Fruit fly (Drosophila melanogaster) whole organism, embryonic: ENCODE data around the gene CG15368.

Source experiments
- Bdp1 ChIP-seq: fragments of 200-800 bp; sonication (Bioruptor generic); optimal IDR thresholded peaks from 3 replicates; lab custom pipeline; 2016; ENCODE audit warnings: missing biosample characterization, missing genetic modification characterization
- CG10147 ChIP-seq: fragments of 200-800 bp; sonication (Bioruptor generic); optimal IDR thresholded peaks from 2 replicates; lab custom pipeline; 2019; ENCODE audit warnings: missing biosample characterization, mild to moderate bottlenecking, missing genetic modification characterization, moderate library complexity
- CG10366 ChIP-seq: fragments of 200-800 bp; sonication (Bioruptor generic); IDR thresholded peaks from 2 replicates; pipeline ENCODE4 v1.3.6; 2022; ENCODE audit warnings: missing biosample characterization, missing genetic modification characterization
- CG10565 ChIP-seq: fragments of 200-800 bp; sonication (Bioruptor generic); optimal IDR thresholded peaks from 3 replicates; lab custom pipeline; 2016; ENCODE audit warnings: missing biosample characterization, mild to moderate bottlenecking, missing genetic modification characterization
- CG10959 ChIP-seq: fragments of 200-800 bp; sonication (Bioruptor generic); IDR thresholded peaks from 2 replicates; pipeline ENCODE4 v1.3.6; 2022; ENCODE audit warnings: missing biosample characterization, missing genetic modification characterization
- CG11504 ChIP-seq: fragments of 200-800 bp; sonication (Bioruptor generic); optimal IDR thresholded peaks from 3 replicates; lab custom pipeline; 2019; ENCODE audit warnings: missing biosample characterization, mild to moderate bottlenecking, missing genetic modification characterization, moderate library complexity
- CG12219 ChIP-seq: fragments of 200-800 bp; sonication (Bioruptor generic); optimal IDR thresholded peaks from 3 replicates; lab custom pipeline; 2018; ENCODE audit warnings: missing biosample characterization, mild to moderate bottlenecking, missing genetic modification characterization
- CG13775 ChIP-seq: fragments of 200-800 bp; sonication (Bioruptor generic); optimal IDR thresholded peaks from 3 replicates; lab custom pipeline; 2017; ENCODE audit warnings: missing biosample characterization, mild to moderate bottlenecking, missing genetic modification characterization
- CG16779 ChIP-seq: fragments of 200-800 bp; sonication (Bioruptor generic); IDR thresholded peaks from 2 replicates; pipeline ENCODE4 v1.3.6; 2022; ENCODE audit warnings: missing biosample characterization, missing genetic modification characterization
- CG18599 ChIP-seq: fragments of 200-800 bp; sonication (Bioruptor generic); optimal IDR thresholded peaks from 3 replicates; lab custom pipeline; 2017; ENCODE audit warnings: missing biosample characterization, missing genetic modification characterization, mild to moderate bottlenecking, moderate library complexity, missing genetic modification reagents
- CG2116 ChIP-seq: fragments of 200-800 bp; sonication (Bioruptor generic); optimal IDR thresholded peaks from 3 replicates; lab custom pipeline; 2018; ENCODE audit warnings: missing biosample characterization, mild to moderate bottlenecking, missing genetic modification characterization
- CG2199 ChIP-seq: fragments of 200-800 bp; sonication (Bioruptor generic); IDR thresholded peaks from 3 replicates; pipeline ENCODE4 v1.3.6; 2022; ENCODE audit warnings: missing biosample characterization, missing genetic modification characterization
- CG3847 ChIP-seq: fragments of 200-800 bp; sonication (Bioruptor generic); IDR thresholded peaks from 2 replicates; pipeline ENCODE4 v1.3.6; 2022; ENCODE audit warnings: missing biosample characterization, missing genetic modification characterization
- CG4424 ChIP-seq: fragments of 200-800 bp; sonication (Bioruptor generic); optimal IDR thresholded peaks from 3 replicates; lab custom pipeline; 2016; ENCODE audit warnings: missing biosample characterization, missing genetic modification characterization
- CG6689 ChIP-seq: fragments of 200-800 bp; sonication (Bioruptor generic); IDR thresholded peaks from 2 replicates; pipeline ENCODE4 v1.3.6; 2022; ENCODE audit warnings: missing biosample characterization, missing genetic modification characterization
- CG7556 ChIP-seq: fragments of 200-800 bp; sonication (Bioruptor generic); optimal IDR thresholded peaks from 2 replicates; lab custom pipeline; 2017; ENCODE audit warnings: missing biosample characterization, mild to moderate bottlenecking, missing genetic modification characterization
- CG7786 ChIP-seq: fragments of 200-800 bp; sonication (Bioruptor generic); optimal IDR thresholded peaks from 2 replicates; lab custom pipeline; 2016; ENCODE audit warnings: missing biosample characterization, missing genetic modification characterization
- CG7839 ChIP-seq: fragments of 200-800 bp; sonication (Bioruptor generic); optimal IDR thresholded peaks from 3 replicates; lab custom pipeline; 2018; ENCODE audit warnings: missing biosample characterization, mild to moderate bottlenecking, missing genetic modification characterization, moderate library complexity
- CG9215 ChIP-seq: fragments of 200-800 bp; sonication (Bioruptor generic); IDR thresholded peaks from 2 replicates; pipeline ENCODE4 v1.3.6; 2022; ENCODE audit warnings: missing biosample characterization, missing genetic modification characterization
- CG9876 ChIP-seq: fragments of 200-800 bp; sonication (Bioruptor generic); optimal IDR thresholded peaks from 2 replicates; lab custom pipeline; 2016; ENCODE audit warnings: missing biosample characterization, missing genetic modification characterization
- D19A ChIP-seq: fragments of 200-800 bp; optimal IDR thresholded peaks from 3 replicates; lab custom pipeline; 2019; ENCODE audit warnings: missing biosample characterization, mild to moderate bottlenecking, missing genetic modification characterization, moderate library complexity
- Dad ChIP-seq: fragments of 200-800 bp; sonication (Bioruptor generic); optimal IDR thresholded peaks from 3 replicates; lab custom pipeline; 2016; ENCODE audit warnings: missing biosample characterization, missing genetic modification characterization
- Dbx ChIP-seq: fragments of 200-800 bp; sonication (Bioruptor generic); IDR thresholded peaks from 3 replicates; pipeline ENCODE4 v1.3.6; 2022; ENCODE audit warnings: missing biosample characterization, missing genetic modification characterization
- Dip3 ChIP-seq: fragments of 200-800 bp; sonication (Bioruptor generic); optimal IDR thresholded peaks from 3 replicates; lab custom pipeline; 2016; ENCODE audit warnings: missing biosample characterization, missing genetic modification characterization
- E2f2 ChIP-seq: fragments of 200-800 bp; sonication (Bioruptor generic); IDR thresholded peaks from 2 replicates; pipeline ENCODE4 v1.3.6; 2022; ENCODE audit warnings: missing biosample characterization, missing genetic modification characterization
- Hmx ChIP-seq: fragments of 200-800 bp; sonication (Bioruptor generic); optimal IDR thresholded peaks from 2 replicates; lab custom pipeline; 2016; ENCODE audit warnings: missing biosample characterization, missing genetic modification characterization
- Med ChIP-seq: fragments of 200-800 bp; sonication (Bioruptor generic); peaks from one replicate; lab custom pipeline; 2016; ENCODE audit warnings: missing biosample characterization, missing genetic modification characterization, mild to moderate bottlenecking, inconsistent platforms, moderate library complexity
- Sin3A ChIP-seq: fragments of >200 bp; optimal IDR thresholded peaks from 2 replicates; lab custom pipeline; 2018
- Sox102F ChIP-seq: fragments of 200-800 bp; sonication (Bioruptor generic); optimal IDR thresholded peaks from 2 replicates; lab custom pipeline; 2018; ENCODE audit warnings: missing biosample characterization, mild to moderate bottlenecking, missing genetic modification characterization, moderate library complexity
- Stat92E ChIP-seq, 3 experiments: fragments of >200 bp in 2 of 3; fragments of 200-800 bp in 1 of 3; sonication (Bioruptor generic) in 1 of 3; optimal IDR thresholded peaks; 2 replicates each; lab custom pipeline; 2017 to 2019; ENCODE audit warnings: missing biosample characterization in 3 of 3, missing genetic modification characterization in 3 of 3, mild to moderate bottlenecking in 1 of 3, moderate library complexity in 1 of 3
- Usf ChIP-seq: fragments of 200-800 bp; sonication (Bioruptor generic); optimal IDR thresholded peaks from 2 replicates; lab custom pipeline; 2017; ENCODE audit warnings: missing genotype, missing biosample characterization, missing genetic modification characterization
- Vsx1 ChIP-seq: fragments of 200-800 bp; sonication (Bioruptor generic); optimal IDR thresholded peaks from 2 replicates; lab custom pipeline; 2017; ENCODE audit warnings: missing biosample characterization, mild to moderate bottlenecking, missing genetic modification characterization, missing genetic modification reagents
- ab ChIP-seq: fragments of 200-800 bp; sonication (Bioruptor generic); optimal IDR thresholded peaks from 2 replicates; lab custom pipeline; 2016; ENCODE audit warnings: missing biosample characterization, missing genetic modification characterization
- ato ChIP-seq: fragments of 200-800 bp; sonication (Bioruptor generic); IDR thresholded peaks from 2 replicates; pipeline ENCODE4 v1.3.6; 2022; ENCODE audit warnings: missing biosample characterization, missing genetic modification characterization; ENCODE audit not compliant: partially characterized antibody
- cas ChIP-seq: fragments of 200-800 bp; sonication (Bioruptor generic); IDR thresholded peaks from 2 replicates; pipeline ENCODE4 v1.3.6; 2022; ENCODE audit warnings: missing biosample characterization, missing genetic modification characterization
- chn ChIP-seq: fragments of 200-800 bp; sonication (Bioruptor generic); optimal IDR thresholded peaks from 2 replicates; lab custom pipeline; 2016; ENCODE audit warnings: missing biosample characterization, missing genetic modification characterization
- croc ChIP-seq: fragments of 200-800 bp; sonication (Bioruptor generic); conservative IDR thresholded peaks from 3 replicates; pipeline ENCODE4 v1.3.6; 2022; ENCODE audit warnings: missing biosample characterization, missing genetic modification characterization
- crp ChIP-seq, 2 experiments: fragments of 200-800 bp; sonication (Bioruptor generic); optimal IDR thresholded peaks; 2 replicates in 1 of 2; 3 replicates in 1 of 2; lab custom pipeline; 2017; ENCODE audit warnings: missing biosample characterization in 2 of 2, missing genetic modification characterization in 2 of 2, mild to moderate bottlenecking in 1 of 2, moderate library complexity in 1 of 2
- disco-r ChIP-seq: fragments of 200-800 bp; sonication (Bioruptor generic); optimal IDR thresholded peaks from 2 replicates; lab custom pipeline; 2016; ENCODE audit warnings: missing biosample characterization, missing genetic modification characterization
- eve ChIP-seq, 2 experiments: fragments of >200 bp; optimal IDR thresholded peaks; 2 replicates each; lab custom pipeline; 2017; ENCODE audit warnings: missing biosample characterization in 2 of 2, missing genetic modification characterization in 2 of 2
- gcm ChIP-seq: fragments of 200-800 bp; sonication (Bioruptor generic); optimal IDR thresholded peaks from 2 replicates; lab custom pipeline; 2019; ENCODE audit warnings: missing biosample characterization, mild to moderate bottlenecking, missing genetic modification characterization, moderate library complexity
- hkb ChIP-seq, 2 experiments: fragments of 200-800 bp in 1 of 2; fragments of >200 bp in 1 of 2; sonication (Bioruptor generic) in 1 of 2; IDR thresholded peaks in 1 of 2; optimal IDR thresholded peaks in 1 of 2; 2 replicates each; pipeline versions ENCODE4 v1.3.6 to Lab custom; 2017 to 2022; ENCODE audit warnings: missing biosample characterization in 1 of 2, missing genetic modification characterization in 1 of 2
- lab ChIP-seq: fragments of 200-800 bp; sonication (Bioruptor generic); optimal IDR thresholded peaks from 3 replicates; lab custom pipeline; 2017; ENCODE audit warnings: missing biosample characterization, missing genetic modification characterization, mild to moderate bottlenecking, moderate library complexity, missing genetic modification reagents
- lilli ChIP-seq: fragments of 200-800 bp; sonication (Bioruptor generic); optimal IDR thresholded peaks from 3 replicates; lab custom pipeline; 2016; ENCODE audit warnings: missing biosample characterization, missing genetic modification characterization
- maf-S ChIP-seq: fragments of 200-800 bp; sonication (Bioruptor generic); optimal IDR thresholded peaks from 2 replicates; lab custom pipeline; 2016; ENCODE audit warnings: missing biosample characterization, missing genetic modification characterization
- sd ChIP-seq: fragments of 200-800 bp; sonication (Bioruptor generic); optimal IDR thresholded peaks from 3 replicates; lab custom pipeline; 2018; ENCODE audit warnings: missing biosample characterization, mild to moderate bottlenecking, missing genetic modification characterization, moderate library complexity
- sens ChIP-seq: fragments of 200-800 bp; sonication (Bioruptor generic); peaks from one replicate; lab custom pipeline; 2016; ENCODE audit warnings: missing biosample characterization, missing genetic modification characterization
- sima ChIP-seq: fragments of 200-800 bp; sonication (Bioruptor generic); optimal IDR thresholded peaks from 2 replicates; lab custom pipeline; 2016; ENCODE audit warnings: missing biosample characterization, missing genetic modification characterization
- sna ChIP-seq: fragments of 200-800 bp; sonication (Bioruptor generic); IDR thresholded peaks from 2 replicates; pipeline ENCODE4 v1.3.6; 2022; ENCODE audit warnings: missing biosample characterization, missing genetic modification characterization; ENCODE audit not compliant: partially characterized antibody
- so ChIP-seq: fragments of 200-800 bp; sonication (Bioruptor generic); IDR thresholded peaks from 3 replicates; pipeline ENCODE4 v1.3.6; 2022; ENCODE audit warnings: missing biosample characterization, missing genetic modification characterization
- wor ChIP-seq: fragments of 200-800 bp; sonication (Bioruptor generic); IDR thresholded peaks from 2 replicates; pipeline ENCODE4 v1.3.6; 2022; ENCODE audit warnings: missing biosample characterization, missing genetic modification characterization

Gene CG15368

DNA sequence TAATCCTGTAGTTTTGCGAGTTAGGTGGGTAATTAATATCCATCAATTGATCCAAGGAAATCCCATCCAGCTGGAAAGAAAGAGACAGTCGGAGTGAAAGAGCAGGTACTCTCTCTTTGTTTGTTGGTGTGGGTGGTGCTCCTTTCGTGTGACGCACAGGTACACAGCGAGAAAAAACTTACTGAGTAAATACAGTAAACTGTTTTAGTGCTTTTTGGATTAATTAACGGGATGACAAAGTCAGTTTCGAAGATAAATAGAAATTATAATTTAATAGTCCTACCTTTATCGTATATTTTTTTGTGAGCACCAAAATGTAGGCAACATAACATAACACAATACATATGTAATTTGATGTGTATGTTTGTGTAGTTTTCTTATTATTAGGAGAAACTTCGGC, 32.5 kb downstream of the CG15368 start (continued):
- TF ChIP-seq Dad (GFP tag; lab: Kevin White, UChicago), result no peak
- no peak for TF ChIP-seq disco-r (GFP tag; lab: Kevin White, UChicago)
- TF ChIP-seq CG12219 (GFP tag; lab: Kevin White, UChicago), result no peak
- TF ChIP-seq Vsx1, result no peak
- peak; percentile 9 for TF ChIP-seq CG4424 (GFP tag; lab: Kevin White, UChicago)
- TF ChIP-seq CG10959 (GFP tag; lab: Robert Waterston, UW), result no peak
- peak; percentile 54 for TF ChIP-seq Med (GFP tag; lab: Kevin White, UChicago)
- TF ChIP-seq CG7556 (GFP tag; lab: Kevin White, UChicago), result peak; percentile 3
- TF ChIP-seq CG6689 (GFP tag; lab: Robert Waterston, UW), result no peak
- TF ChIP-seq sens (GFP tag; lab: Kevin White, UChicago), result peak; percentile 59
- no peak for TF ChIP-seq CG11504 (tag; lab: Kevin White, UChicago)
- TF ChIP-seq D19A, result peak; percentile 8
- TF ChIP-seq Dip3 (GFP tag; lab: Kevin White, UChicago), result no peak
- peak; percentile 33 for TF ChIP-seq Sox102F (GFP tag; lab: Kevin White, UChicago)
- TF ChIP-seq Stat92E (GFP tag; optimal IDR thresholded peaks at IDR 0.05; lab: Kevin White, UChicago), result no peak
- TF ChIP-seq chn (GFP tag; lab: Kevin White, UChicago), result peak; percentile 15
- no peak for TF ChIP-seq Hmx (GFP tag; lab: Kevin White, UChicago)
- no peak for TF ChIP-seq maf-S
- no peak for TF ChIP-seq cas
- no peak for TF ChIP-seq lab (GFP tag; lab: Kevin White, UChicago)
- no peak for TF ChIP-seq sima (GFP tag; lab: Kevin White, UChicago)
- TF ChIP-seq CG16779, result no peak
- no peak for TF ChIP-seq Usf
- no peak for TF ChIP-seq CG10366 (GFP tag; lab: Robert Waterston, UW)
- TF ChIP-seq lilli (GFP tag; lab: Kevin White, UChicago), result no peak
- TF ChIP-seq CG7839 (tag; lab: Kevin White, UChicago), result peak; percentile 24
- no peak for TF ChIP-seq Dbx (GFP tag; lab: Robert Waterston, UW)
- TF ChIP-seq so (GFP tag; lab: Robert Waterston, UW), result no peak
- no peak for TF ChIP-seq hkb (optimal IDR thresholded peaks at IDR 0.05; lab: Kevin White, UChicago)
- TF ChIP-seq hkb (GFP tag; IDR thresholded peaks at IDR 0.05; lab: Robert Waterston, UW), result 0 out of 2 replicates have a peak, but pooled peaks have one; percentile 28
- peak; percentile 22 for TF ChIP-seq CG13775 (GFP tag; lab: Kevin White, UChicago)
- no peak for TF ChIP-seq CG9215 (GFP tag; lab: Robert Waterston, UW)
- TF ChIP-seq CG7786 (GFP tag; lab: Kevin White, UChicago), result no peak
- no peak for TF ChIP-seq CG18599
- TF ChIP-seq CG2116, result peak; percentile 7
- TF ChIP-seq CG9876 (GFP tag; lab: Kevin White, UChicago), result no peak
- TF ChIP-seq, all 482 proteins: peak for 58

- TF ChIP-seq gcm (GFP tag; lab: Kevin White, UChicago), result no peak
- TF ChIP-seq croc, result no peak
- TF ChIP-seq Sin3A, result no peak
- TF ChIP-seq Med (GFP tag; lab: Kevin White, UChicago), result peak; percentile 69
- TF ChIP-seq wor (GFP tag; lab: Robert Waterston, UW), result no peak
- TF ChIP-seq CG10565 (GFP tag; lab: Kevin White, UChicago), result no peak
- peak; percentile 6 for TF ChIP-seq sens (GFP tag; lab: Kevin White, UChicago)
- TF ChIP-seq CG13775 (GFP tag; lab: Kevin White, UChicago), result no peak
- peak; percentile 85 for TF ChIP-seq sd (tag; lab: Kevin White, UChicago)
- no peak for TF ChIP-seq sna (GFP tag; lab: Robert Waterston, UW)
- peak; percentile 57 for TF ChIP-seq E2f2
- TF ChIP-seq ato (GFP tag; lab: Robert Waterston, UW), result no peak
- peak; percentile 38 for TF ChIP-seq CG3847
- no peak for TF ChIP-seq eve (GFP tag; optimal IDR thresholded peaks at IDR 0.05; lab: Kevin White, UChicago)
- TF ChIP-seq Bdp1, result no peak
- no peak for TF ChIP-seq CG2199 (GFP tag; lab: Robert Waterston, UW)
- TF ChIP-seq CG10147, result no peak
- TF ChIP-seq crp (GFP tag; optimal IDR thresholded peaks at IDR 0.05; lab: Kevin White, UChicago), result peak; percentile 21 to 83
- no peak for TF ChIP-seq ab (GFP tag; lab: Kevin White, UChicago)
Measured at dm6 chrX:9250161-9250831, 34.7 kb downstream of the CG15368 start, which contains the start of gene CG17754. Gene CG17754, plus strand, starts transcription at chrX:9250420.
